Worm (Caenorhabditis elegans) whole organism, early embryonic: ENCODE measurements around the gene trpp-11.

ENCODE experiments used
- B0310.2 ChIP-seq: sonication (generic microtip); optimal IDR thresholded peaks from 2 replicates; lab custom pipeline; 2016; ENCODE audit warnings: mild to moderate bottlenecking, missing genetic modification characterization, missing compliant biosample characterization
- F13C5.2 ChIP-seq: sonication (generic microtip); optimal IDR thresholded peaks from 2 replicates; lab custom pipeline; 2017; ENCODE audit warnings: mild to moderate bottlenecking, missing genetic modification characterization, inconsistent platforms, missing compliant biosample characterization
- aly-1 ChIP-seq: sonication (generic microtip); optimal IDR thresholded peaks from 2 replicates; lab custom pipeline; 2016; ENCODE audit warnings: missing genetic modification characterization, missing compliant biosample characterization
- ama-1 ChIP-seq: fragments of 150-350 bp; optimal IDR thresholded peaks from 2 replicates; lab custom pipeline; 2014
- ceh-13 ChIP-seq: fragments of 200-800 bp; sonication (Bioruptor generic); optimal IDR thresholded peaks from 2 replicates; lab custom pipeline; 2018; ENCODE audit warnings: mild to moderate bottlenecking, missing genetic modification characterization, missing compliant biosample characterization
- ceh-36 ChIP-seq: sonication (generic microtip); optimal IDR thresholded peaks from 2 replicates; lab custom pipeline; 2016; ENCODE audit warnings: missing genetic modification characterization, inconsistent platforms, missing compliant biosample characterization
- ets-7 ChIP-seq: sonication (generic microtip); optimal IDR thresholded peaks from 2 replicates; lab custom pipeline; 2016; ENCODE audit warnings: missing genotype, missing genetic modification characterization, missing compliant biosample characterization
- flt-1 ChIP-seq: fragments of 200-800 bp; sonication (Bioruptor generic); IDR thresholded peaks from 2 replicates; pipeline ENCODE4 v1.3.6; 2022; ENCODE audit warnings: missing genetic modification characterization, missing compliant biosample characterization
- hmbx-1 ChIP-seq: sonication (generic microtip); optimal IDR thresholded peaks from 2 replicates; lab custom pipeline; 2016; ENCODE audit warnings: mild to moderate bottlenecking, missing genetic modification characterization, missing compliant biosample characterization
- hmg-4 ChIP-seq: fragments of 200-800 bp; sonication (Bioruptor generic); optimal IDR thresholded peaks from 2 replicates; lab custom pipeline; 2018; ENCODE audit warnings: mild to moderate bottlenecking, missing genetic modification characterization, missing compliant biosample characterization
- hnd-1 ChIP-seq: sonication (generic microtip); optimal IDR thresholded peaks from 2 replicates; lab custom pipeline; 2016; ENCODE audit warnings: missing genetic modification characterization, missing compliant biosample characterization
- pes-1 ChIP-seq: fragments of 200-800 bp; sonication (Bioruptor generic); IDR thresholded peaks from 2 replicates; pipeline ENCODE4 v1.3.6; 2022; ENCODE audit warnings: missing genetic modification reagents, missing genetic modification characterization, missing compliant biosample characterization
- scrt-1 ChIP-seq: fragments of 200-800 bp; sonication (Bioruptor generic); IDR thresholded peaks from 2 replicates; pipeline ENCODE4 v1.3.6; 2022; ENCODE audit warnings: missing genetic modification characterization, missing compliant biosample characterization
- sea-1 ChIP-seq: fragments of 200-800 bp; sonication (Bioruptor generic); conservative IDR thresholded peaks from 2 replicates; pipeline ENCODE4 v1.3.6; 2022; ENCODE audit warnings: missing genetic modification characterization, missing compliant biosample characterization
- tbx-11 ChIP-seq: fragments of 200-800 bp; sonication (Bioruptor generic); IDR thresholded peaks from 2 replicates; pipeline ENCODE4 v1.3.6; 2022; ENCODE audit warnings: missing genetic modification characterization, missing compliant biosample characterization
- tbx-37 ChIP-seq: fragments of 200-800 bp; sonication (Bioruptor generic); conservative IDR thresholded peaks from 2 replicates; pipeline ENCODE4 v1.3.6; 2022; ENCODE audit warnings: missing genetic modification reagents, missing genetic modification characterization, missing compliant biosample characterization
- tra-4 ChIP-seq: sonication (generic microtip); optimal IDR thresholded peaks from 2 replicates; lab custom pipeline; 2017; ENCODE audit warnings: missing genetic modification characterization, missing compliant biosample characterization

The trpp-11 gene

DNA sequence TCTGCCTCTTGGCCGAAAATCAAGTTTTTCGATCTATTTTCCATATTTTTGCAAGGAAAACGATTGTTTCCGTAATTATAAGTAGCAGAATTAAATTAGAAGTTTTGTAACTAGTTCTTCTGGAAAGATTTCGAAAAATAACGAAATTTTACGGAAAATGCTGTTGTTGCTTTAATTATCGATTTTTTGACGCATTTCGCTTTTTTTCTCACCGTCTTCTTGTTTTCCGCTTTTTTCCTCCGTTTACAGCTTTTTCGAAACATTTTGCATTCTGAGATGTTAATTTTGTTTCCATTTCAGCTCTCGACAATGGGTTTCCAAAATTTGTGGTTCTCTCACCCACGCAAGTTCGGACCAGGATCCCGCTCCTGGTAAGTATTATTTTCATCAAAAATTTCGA lies 936 bp upstream of the trpp-11 start, which contains the start of gene rps-29:
TSS of gene rps-29 (plus strand) at position 301 of the 400 bp plus-strand sequence.
- TF ChIP-seq aly-1 (tag; lab: Kevin White, UChicago) (no peak), tbx-11 (GFP tag; lab: Robert Waterston, UW) (no peak), F13C5.2 (tag; lab: Kevin White, UChicago) (no peak), B0310.2 (no peak), scrt-1 (GFP tag; lab: Robert Waterston, UW) (no peak), ceh-36 (no peak), hmbx-1 (tag; lab: Kevin White, UChicago) (no peak)

DNA sequence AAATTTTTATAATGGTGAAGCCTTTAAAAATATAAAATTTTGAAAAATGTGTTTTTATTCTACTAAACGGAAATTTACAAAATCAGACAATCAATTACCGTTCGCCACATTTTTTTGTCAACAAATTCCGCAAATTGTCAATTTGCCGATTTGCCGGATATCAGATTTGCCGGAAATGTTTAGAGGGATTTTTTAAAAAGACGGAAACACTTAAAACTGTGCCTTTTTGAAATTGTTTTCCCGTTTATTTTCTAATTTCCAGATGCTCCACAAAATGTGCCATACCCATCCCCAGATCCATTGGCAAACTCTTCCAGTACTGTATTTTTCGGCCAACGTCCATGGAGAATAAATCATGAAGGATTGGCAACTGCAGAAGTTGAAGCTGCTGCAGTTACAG lies 2.6 kb downstream of the trpp-11 start:
- no peak for TF ChIP-seq hmg-4
- TF ChIP-seq tra-4 (tag; lab: Kevin White, UChicago), result no peak
- TF ChIP-seq F13C5.2 (tag; lab: Kevin White, UChicago), result no peak
- no peak for TF ChIP-seq tbx-37 (GFP tag; lab: Robert Waterston, UW)
- TF ChIP-seq ceh-13 (GFP tag; lab: Kevin White, UChicago), result no peak
- no peak for TF ChIP-seq hnd-1 (tag; lab: Kevin White, UChicago)
- no peak for TF ChIP-seq scrt-1 (GFP tag; lab: Robert Waterston, UW)
- TF ChIP-seq aly-1 (tag; lab: Kevin White, UChicago), result no peak
- TF ChIP-seq ceh-36, result no peak
- no peak for TF ChIP-seq tbx-11 (GFP tag; lab: Robert Waterston, UW)
- no peak for TF ChIP-seq ets-7 (tag; lab: Kevin White, UChicago)
- TF ChIP-seq B0310.2, result no peak
- TF ChIP-seq pes-1 (GFP tag; lab: Robert Waterston, UW), result no peak
- TF ChIP-seq ama-1 (lab: Kevin White, UChicago), result no peak
- no peak for TF ChIP-seq flt-1 (GFP tag; lab: Robert Waterston, UW)
- no peak for TF ChIP-seq sea-1 (GFP tag; lab: Robert Waterston, UW)

DNA sequence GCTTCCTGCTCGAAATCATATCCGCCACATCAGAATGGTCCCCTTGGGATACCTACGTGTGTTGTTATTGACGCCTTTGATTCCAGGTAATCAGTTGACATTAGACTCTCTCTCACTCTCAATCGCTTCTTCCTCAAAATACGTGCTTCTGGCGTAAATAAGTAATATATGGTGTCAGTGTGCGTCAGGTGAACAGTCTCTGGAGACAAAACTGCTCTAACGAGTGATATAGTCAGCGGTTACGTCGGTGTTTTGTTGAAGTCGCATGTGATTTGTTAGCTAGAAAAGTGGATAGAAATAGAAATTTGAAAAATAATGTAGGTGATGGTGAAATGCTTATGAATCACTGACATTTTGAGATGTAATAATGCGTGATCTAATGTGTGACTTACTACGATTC lies 7.1 kb downstream of the trpp-11 start:
- TF ChIP-seq flt-1 (GFP tag; lab: Robert Waterston, UW) (no peak), B0310.2 (no peak), hnd-1 (tag; lab: Kevin White, UChicago) (no peak), pes-1 (GFP tag; lab: Robert Waterston, UW) (no peak), scrt-1 (GFP tag; lab: Robert Waterston, UW) (no peak), ceh-36 (no peak), ama-1 (lab: Kevin White, UChicago) (no peak), tra-4 (tag; lab: Kevin White, UChicago) (no peak), hmbx-1 (tag; lab: Kevin White, UChicago) (no peak), aly-1 (tag; lab: Kevin White, UChicago) (no peak), tbx-11 (GFP tag; lab: Robert Waterston, UW) (no peak), ets-7 (tag; lab: Kevin White, UChicago) (no peak), sea-1 (GFP tag; lab: Robert Waterston, UW) (no peak)

DNA sequence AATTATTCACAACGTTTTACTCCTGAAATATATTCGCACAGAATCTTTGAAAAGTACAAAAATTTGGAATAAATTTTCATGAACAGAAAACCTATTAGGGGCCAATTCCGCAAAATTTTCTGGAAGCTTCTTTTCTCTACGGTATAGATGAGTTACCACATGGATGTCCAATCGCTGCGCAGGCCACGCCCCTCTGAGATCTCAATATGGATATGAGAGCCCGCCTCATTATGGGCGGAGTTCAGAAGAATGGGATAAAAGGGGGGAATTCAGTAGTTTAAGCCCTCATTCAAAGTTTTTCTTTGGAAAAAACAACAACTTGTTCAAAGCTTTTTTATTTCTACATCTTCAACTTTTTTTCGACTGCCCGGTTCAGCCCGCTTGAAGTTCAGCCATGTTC lies 16.6 kb downstream of the trpp-11 start, which contains the start of gene daf-7:
TSS of gene daf-7 (plus strand) at position 301 of the 400 bp plus-strand sequence.
- TF ChIP-seq ceh-36, result no peak
- TF ChIP-seq B0310.2, result no peak
- no peak for TF ChIP-seq ets-7 (tag; lab: Kevin White, UChicago)
- TF ChIP-seq hmbx-1 (tag; lab: Kevin White, UChicago), result no peak
- no peak for TF ChIP-seq tra-4 (tag; lab: Kevin White, UChicago)
- TF ChIP-seq ama-1 (lab: Kevin White, UChicago), result no peak
- no peak for TF ChIP-seq F13C5.2 (tag; lab: Kevin White, UChicago)
- TF ChIP-seq ceh-13 (GFP tag; lab: Kevin White, UChicago), result no peak
- no peak for TF ChIP-seq tbx-11 (GFP tag; lab: Robert Waterston, UW)
- no peak for TF ChIP-seq pes-1 (GFP tag; lab: Robert Waterston, UW)
- no peak for TF ChIP-seq scrt-1 (GFP tag; lab: Robert Waterston, UW)

DNA sequence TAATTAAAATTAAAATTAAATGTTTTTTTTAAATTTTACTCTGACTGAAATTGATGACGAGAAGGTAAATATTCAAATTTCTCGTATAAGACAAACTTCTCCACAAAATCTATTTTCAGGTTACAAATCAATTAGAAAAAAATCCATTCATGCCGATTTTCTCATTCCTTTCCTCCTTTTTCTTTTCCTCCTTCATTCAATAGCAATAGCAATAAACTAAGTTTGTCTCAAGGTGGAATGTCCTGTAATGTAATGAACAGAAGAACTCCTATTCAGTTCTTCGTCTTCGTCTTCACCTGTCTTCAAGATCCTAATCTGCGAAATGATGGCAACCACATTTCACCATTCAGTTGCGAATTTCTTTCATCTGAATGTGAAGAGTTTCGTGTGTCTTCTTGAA lies 20.9 kb downstream of the trpp-11 start, which contains the start of gene dac-1:
TSS of gene dac-1 (plus strand) at position 301 of the 400 bp plus-strand sequence.
- TF ChIP-seq ets-7 (tag; lab: Kevin White, UChicago) (no peak), tbx-37 (GFP tag; lab: Robert Waterston, UW) (no peak), pes-1 (GFP tag; lab: Robert Waterston, UW) (no peak), sea-1 (GFP tag; lab: Robert Waterston, UW) (no peak)

DNA sequence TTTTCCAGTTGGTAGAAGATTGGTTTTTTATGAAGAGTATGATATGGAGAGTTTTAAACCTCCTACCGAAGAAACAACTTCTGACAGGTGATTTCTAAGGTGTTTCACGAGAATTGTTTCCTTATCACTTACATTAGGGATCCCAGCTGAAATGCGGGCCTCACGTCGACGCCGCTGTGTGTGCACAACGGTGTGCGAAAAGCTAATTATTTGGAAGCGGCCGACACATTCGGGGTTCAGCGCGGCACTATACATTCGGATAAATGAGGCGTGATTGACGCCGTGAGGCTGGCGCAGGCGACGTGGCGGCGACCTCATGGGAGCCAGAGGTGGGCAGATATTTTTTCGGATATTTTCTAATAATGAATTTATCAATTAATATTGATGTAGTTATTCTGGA lies 24.4 kb downstream of the trpp-11 start:
- no peak for TF ChIP-seq hmg-4
- no peak for TF ChIP-seq scrt-1 (GFP tag; lab: Robert Waterston, UW)
- no peak for TF ChIP-seq sea-1 (GFP tag; lab: Robert Waterston, UW)
- TF ChIP-seq aly-1 (tag; lab: Kevin White, UChicago), result no peak
- TF ChIP-seq F13C5.2 (tag; lab: Kevin White, UChicago), result no peak
- TF ChIP-seq tbx-11 (GFP tag; lab: Robert Waterston, UW), result no peak
- TF ChIP-seq hmbx-1 (tag; lab: Kevin White, UChicago), result no peak
- no peak for TF ChIP-seq ama-1 (lab: Kevin White, UChicago)
- TF ChIP-seq ceh-13 (GFP tag; lab: Kevin White, UChicago), result no peak

DNA sequence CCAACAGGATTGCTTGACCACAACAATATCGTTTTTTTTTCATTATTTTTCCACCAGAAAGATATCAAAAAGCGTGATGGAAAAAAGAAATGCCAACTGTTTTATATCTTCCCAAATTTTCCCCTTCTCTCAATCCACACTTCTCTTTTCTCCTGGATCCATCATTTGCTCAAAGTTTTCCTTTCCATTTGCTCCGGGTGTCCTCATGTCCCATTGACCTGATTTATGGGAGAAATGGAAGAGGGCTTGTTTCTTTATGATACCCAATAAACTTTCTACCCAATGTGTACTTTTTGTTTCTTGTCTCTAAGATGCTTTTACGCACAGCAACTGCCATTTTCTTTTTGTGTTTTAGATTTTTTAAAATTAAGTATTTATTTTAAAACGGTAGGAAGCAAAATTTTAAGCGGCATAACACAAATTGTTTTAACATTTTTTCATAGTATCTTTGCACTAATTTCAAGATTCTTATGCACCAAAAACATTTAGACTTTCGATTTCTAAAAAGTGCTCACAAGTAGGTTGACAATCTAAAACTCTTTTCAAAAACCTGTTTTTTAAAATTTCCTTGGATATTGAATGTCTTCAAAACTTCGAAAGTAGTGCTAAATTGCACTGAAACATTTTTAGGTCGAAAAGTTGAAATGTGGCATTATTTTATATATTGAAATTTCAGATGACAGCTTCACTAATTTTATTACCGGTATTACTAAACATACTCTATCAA lies 27.8 kb downstream of the trpp-11 start, which contains the start of gene clec-149:
TSS of gene clec-149 (plus strand) at position 677 of the 727 bp plus-strand sequence.
- TF ChIP-seq tra-4 (tag; lab: Kevin White, UChicago), result no peak
- TF ChIP-seq hmbx-1 (tag; lab: Kevin White, UChicago), result no peak
- no peak for TF ChIP-seq sea-1 (GFP tag; lab: Robert Waterston, UW)
- TF ChIP-seq ceh-36, result no peak
- no peak for TF ChIP-seq hnd-1 (tag; lab: Kevin White, UChicago)
- TF ChIP-seq tbx-37 (GFP tag; lab: Robert Waterston, UW), result no peak
- no peak for TF ChIP-seq hmg-4
- no peak for TF ChIP-seq ceh-13 (GFP tag; lab: Kevin White, UChicago)
